Fruit fly (Drosophila melanogaster) whole organism, embryonic: ENCODE data around the gene fit.
A peak's percentile ranks its signal among the peaks of the same experiment; 100 is the strongest.

Experiments
- Atf6 ChIP-seq: fragments of 200-800 bp; sonication (Bioruptor generic); IDR thresholded peaks from 2 replicates; pipeline ENCODE4 v1.3.6; 2022; ENCODE audit warnings: missing biosample characterization, missing genetic modification characterization
- CG10366 ChIP-seq: fragments of 200-800 bp; sonication (Bioruptor generic); IDR thresholded peaks from 2 replicates; pipeline ENCODE4 v1.3.6; 2022; ENCODE audit warnings: missing biosample characterization, missing genetic modification characterization
- CG10654 ChIP-seq: fragments of 200-800 bp; sonication (Bioruptor generic); optimal IDR thresholded peaks from 2 replicates; lab custom pipeline; 2016; ENCODE audit warnings: missing biosample characterization, missing genetic modification characterization
- CG11093 ChIP-seq: fragments of 200-800 bp; sonication (Bioruptor generic); IDR thresholded peaks from 3 replicates; pipeline ENCODE4 v1.3.6; 2022; ENCODE audit warnings: missing biosample characterization, missing genetic modification characterization
- CG13624 ChIP-seq: fragments of 200-800 bp; sonication (Bioruptor generic); optimal IDR thresholded peaks from 2 replicates; lab custom pipeline; 2016; ENCODE audit warnings: missing biosample characterization, missing genetic modification characterization
- CG14014 ChIP-seq: fragments of 200-800 bp; sonication (Bioruptor generic); IDR thresholded peaks from 2 replicates; pipeline ENCODE4 v1.3.6; 2022; ENCODE audit warnings: missing biosample characterization, missing genetic modification characterization
- CG14050 ChIP-seq: fragments of 200-800 bp; sonication (Bioruptor generic); IDR thresholded peaks from 3 replicates; pipeline ENCODE4 v1.3.6; 2022; ENCODE audit warnings: missing biosample characterization, missing genetic modification characterization
- CG15073 ChIP-seq: fragments of 200-800 bp; sonication (Bioruptor generic); optimal IDR thresholded peaks from 2 replicates; lab custom pipeline; 2016; ENCODE audit warnings: missing biosample characterization, missing genetic modification characterization
- CG15601 ChIP-seq: fragments of 200-800 bp; sonication (Bioruptor generic); optimal IDR thresholded peaks from 3 replicates; lab custom pipeline; 2019; ENCODE audit warnings: missing biosample characterization, mild to moderate bottlenecking, missing genetic modification characterization, moderate library complexity
- CG17186 ChIP-seq: fragments of 200-800 bp; sonication (Bioruptor generic); optimal IDR thresholded peaks from 3 replicates; lab custom pipeline; 2017; ENCODE audit warnings: missing biosample characterization, missing genetic modification reagents, missing genetic modification characterization
- CG1832 ChIP-seq: fragments of 200-800 bp; sonication (Bioruptor generic); optimal IDR thresholded peaks from 2 replicates; lab custom pipeline; 2017; ENCODE audit warnings: missing biosample characterization, mild to moderate bottlenecking, missing genetic modification characterization, inconsistent platforms
- CG2889 ChIP-seq: fragments of 200-800 bp; sonication (Bioruptor generic); IDR thresholded peaks from 3 replicates; pipeline ENCODE4 v1.3.6; 2022; ENCODE audit warnings: missing biosample characterization, missing genetic modification characterization
- CG3065 ChIP-seq: fragments of 200-800 bp; sonication (Bioruptor generic); optimal IDR thresholded peaks from 2 replicates; lab custom pipeline; 2016; ENCODE audit warnings: missing biosample characterization, missing genetic modification characterization
- CG34376 ChIP-seq: fragments of 200-800 bp; sonication (Bioruptor generic); optimal IDR thresholded peaks from 2 replicates; lab custom pipeline; 2018; ENCODE audit warnings: missing biosample characterization, mild to moderate bottlenecking, missing genetic modification characterization
- CG3726 ChIP-seq: fragments of 200-800 bp; sonication (Bioruptor generic); IDR thresholded peaks from 3 replicates; pipeline ENCODE4, ENCODE4 v1.3.6; 2022; ENCODE audit warnings: missing biosample characterization, missing genetic modification characterization
- CG4404 ChIP-seq: fragments of 200-800 bp; sonication (Bioruptor generic); IDR thresholded peaks from 2 replicates; pipeline ENCODE4 v1.3.6; 2022; ENCODE audit warnings: missing biosample characterization, missing genetic modification characterization
- CG5180 ChIP-seq: fragments of 200-800 bp; sonication (Bioruptor generic); optimal IDR thresholded peaks from 3 replicates; lab custom pipeline; 2017; ENCODE audit warnings: missing biosample characterization, missing genetic modification characterization, mild to moderate bottlenecking, moderate library complexity, missing genetic modification reagents
- CG8290 ChIP-seq, 3 experiments: fragments of 200-800 bp; sonication (Bioruptor generic); optimal IDR thresholded peaks; 2 replicates each; lab custom pipeline; 2016 to 2019; ENCODE audit warnings: missing biosample characterization in 3 of 3, missing genetic modification characterization in 3 of 3, mild to moderate bottlenecking in 2 of 3, moderate library complexity in 1 of 3
- Dip2 ChIP-seq: fragments of 200-800 bp; sonication (Bioruptor generic); IDR thresholded peaks from 2 replicates; pipeline ENCODE4 v1.3.6; 2022; ENCODE audit warnings: missing biosample characterization, missing genetic modification characterization
- Elba2 ChIP-seq: fragments of 200-800 bp; sonication (Bioruptor generic); optimal IDR thresholded peaks from 3 replicates; lab custom pipeline; 2016; ENCODE audit warnings: missing biosample characterization, missing genetic modification characterization
- GATAe ChIP-seq: fragments of 200-800 bp; sonication (Bioruptor generic); conservative IDR thresholded peaks from 2 replicates; pipeline ENCODE4 v1.3.6; 2022; ENCODE audit warnings: missing biosample characterization, missing genetic modification characterization
- H15 ChIP-seq: fragments of 200-800 bp; sonication (Bioruptor generic); IDR thresholded peaks from 3 replicates; pipeline ENCODE4 v1.3.6; 2022; ENCODE audit warnings: missing biosample characterization, missing genetic modification characterization
- HHEX ChIP-seq: fragments of 200-800 bp; sonication (Bioruptor generic); optimal IDR thresholded peaks from 3 replicates; lab custom pipeline; 2017; ENCODE audit warnings: missing biosample characterization, mild to moderate bottlenecking, missing genetic modification characterization, missing genetic modification reagents
- HLH54F ChIP-seq: fragments of 200-800 bp; sonication (Bioruptor generic); optimal IDR thresholded peaks from 3 replicates; lab custom pipeline; 2016; ENCODE audit warnings: missing biosample characterization, missing genetic modification characterization
- Lim3 ChIP-seq: fragments of 200-800 bp; sonication (Bioruptor generic); IDR thresholded peaks from 2 replicates; pipeline ENCODE4 v1.3.6; 2022; ENCODE audit warnings: missing biosample characterization, missing genetic modification characterization
- MTF-1 ChIP-seq: fragments of 200-800 bp; sonication (Bioruptor generic); optimal IDR thresholded peaks from 2 replicates; lab custom pipeline; 2018; ENCODE audit warnings: missing biosample characterization, mild to moderate bottlenecking, missing genetic modification characterization, borderline replicate concordance
- Tbp ChIP-seq: fragments of >200 bp; optimal IDR thresholded peaks from 2 replicates; lab custom pipeline; 2018; ENCODE audit warnings: missing biosample characterization, missing genetic modification characterization
- Usf ChIP-seq: fragments of 200-800 bp; sonication (Bioruptor generic); optimal IDR thresholded peaks from 2 replicates; lab custom pipeline; 2017; ENCODE audit warnings: missing genotype, missing biosample characterization, missing genetic modification characterization
- Xrp1 ChIP-seq: fragments of 200-800 bp; sonication (Bioruptor generic); IDR thresholded peaks from 2 replicates; pipeline ENCODE4 v1.3.6; 2022; ENCODE audit warnings: missing biosample characterization, missing genetic modification characterization
- ab ChIP-seq: fragments of 200-800 bp; sonication (Bioruptor generic); optimal IDR thresholded peaks from 2 replicates; lab custom pipeline; 2016; ENCODE audit warnings: missing biosample characterization, missing genetic modification characterization
- az2 ChIP-seq: fragments of 200-800 bp; sonication (Bioruptor generic); optimal IDR thresholded peaks from 3 replicates; lab custom pipeline; 2016; ENCODE audit warnings: missing biosample characterization, missing genetic modification characterization
- cato ChIP-seq: fragments of 200-800 bp; sonication (Bioruptor generic); optimal IDR thresholded peaks from 2 replicates; lab custom pipeline; 2016; ENCODE audit warnings: missing biosample characterization, missing genetic modification characterization, borderline replicate concordance
- corto ChIP-seq: fragments of 200-800 bp; sonication (Bioruptor generic); optimal IDR thresholded peaks from 2 replicates; lab custom pipeline; 2016; ENCODE audit warnings: missing biosample characterization, mild to moderate bottlenecking, missing genetic modification characterization, moderate library complexity
- crp ChIP-seq, 2 experiments: fragments of 200-800 bp; sonication (Bioruptor generic); optimal IDR thresholded peaks; 2 replicates in 1 of 2; 3 replicates in 1 of 2; lab custom pipeline; 2017; ENCODE audit warnings: missing biosample characterization in 2 of 2, missing genetic modification characterization in 2 of 2, mild to moderate bottlenecking in 1 of 2, moderate library complexity in 1 of 2
- dati ChIP-seq: fragments of 200-800 bp; sonication (Bioruptor generic); IDR thresholded peaks from 2 replicates; pipeline ENCODE4 v1.3.6; 2022; ENCODE audit warnings: missing biosample characterization, missing genetic modification characterization
- dimm ChIP-seq: fragments of 200-800 bp; sonication (Bioruptor generic); IDR thresholded peaks from 2 replicates; pipeline ENCODE4 v1.3.6; 2022; ENCODE audit warnings: missing biosample characterization, missing genetic modification characterization
- dmrt11E ChIP-seq: fragments of 200-800 bp; sonication (Bioruptor generic); optimal IDR thresholded peaks from 3 replicates; lab custom pipeline; 2018; ENCODE audit warnings: missing biosample characterization, mild to moderate bottlenecking, missing genetic modification characterization, moderate library complexity
- gcm ChIP-seq: fragments of 200-800 bp; sonication (Bioruptor generic); optimal IDR thresholded peaks from 2 replicates; lab custom pipeline; 2019; ENCODE audit warnings: missing biosample characterization, mild to moderate bottlenecking, missing genetic modification characterization, moderate library complexity
- h ChIP-seq: fragments of >200 bp; optimal IDR thresholded peaks from 2 replicates; lab custom pipeline; 2017
- insv ChIP-seq, 2 experiments: fragments of 200-800 bp; sonication (Bioruptor generic); optimal IDR thresholded peaks; 3 replicates each; lab custom pipeline; 2016 to 2018; ENCODE audit warnings: missing biosample characterization in 2 of 2, missing genetic modification characterization in 2 of 2
- lmd ChIP-seq: fragments of 200-800 bp; sonication (Bioruptor generic); IDR thresholded peaks from 2 replicates; pipeline ENCODE4 v1.3.6; 2022; ENCODE audit warnings: missing biosample characterization, missing genetic modification characterization
- pan ChIP-seq, 4 experiments: fragments of >200 bp in 3 of 4; fragments of 200-800 bp in 1 of 4; sonication (Bioruptor generic) in 1 of 4; optimal IDR thresholded peaks in 3 of 4; IDR thresholded peaks in 1 of 4; 2 replicates each; pipeline versions ENCODE4 v1.3.6 to Lab custom; 2017 to 2022; ENCODE audit warnings: missing biosample characterization in 2 of 4, missing genetic modification characterization in 2 of 4, mixed read lengths in 1 of 4
- pb ChIP-seq: fragments of 200-800 bp; sonication (Bioruptor generic); optimal IDR thresholded peaks from 3 replicates; lab custom pipeline; 2016; ENCODE audit warnings: missing biosample characterization, missing genetic modification characterization
- pita ChIP-seq: fragments of 200-800 bp; sonication (Bioruptor generic); optimal IDR thresholded peaks from 2 replicates; lab custom pipeline; 2017; ENCODE audit warnings: missing biosample characterization, mild to moderate bottlenecking, missing genetic modification characterization
- pros ChIP-seq: fragments of 200-800 bp; sonication (Bioruptor generic); optimal IDR thresholded peaks from 3 replicates; lab custom pipeline; 2019; ENCODE audit warnings: missing biosample characterization, mild to moderate bottlenecking, missing genetic modification characterization, moderate library complexity
- pzg ChIP-seq: fragments of 200-800 bp; sonication (Bioruptor generic); optimal IDR thresholded peaks from 3 replicates; lab custom pipeline; 2018; ENCODE audit warnings: missing biosample characterization, mild to moderate bottlenecking, missing genetic modification characterization, moderate library complexity
- row ChIP-seq: fragments of 200-800 bp; sonication (Bioruptor generic); IDR thresholded peaks from 3 replicates; pipeline ENCODE4 v1.3.6; 2022; ENCODE audit warnings: missing biosample characterization, missing genetic modification characterization
- scrt ChIP-seq: fragments of 200-800 bp; sonication (Bioruptor generic); optimal IDR thresholded peaks from 2 replicates; lab custom pipeline; 2018; ENCODE audit warnings: missing biosample characterization, mild to moderate bottlenecking, missing genetic modification characterization, moderate library complexity
- tll ChIP-seq, 2 experiments: fragments of 200-800 bp in 1 of 2; fragments of >200 bp in 1 of 2; sonication (Bioruptor generic) in 1 of 2; optimal IDR thresholded peaks; 2 replicates each; lab custom pipeline; 2017 to 2019; ENCODE audit warnings: missing biosample characterization in 2 of 2, missing genetic modification characterization in 2 of 2, mild to moderate bottlenecking in 1 of 2, moderate library complexity in 1 of 2
- wor ChIP-seq: fragments of 200-800 bp; sonication (Bioruptor generic); IDR thresholded peaks from 2 replicates; pipeline ENCODE4 v1.3.6; 2022; ENCODE audit warnings: missing biosample characterization, missing genetic modification characterization

Gene fit

dm6 chr3R:21849988-21850460 is 34.2 kb downstream of the fit start (continued):
- no peak for TF ChIP-seq pita (GFP tag; lab: Kevin White, UChicago)
- peak; percentile 67 for TF ChIP-seq lmd (GFP tag; lab: Robert Waterston, UW)
- no peak for TF ChIP-seq CG2889
- peak; percentile 50 for TF ChIP-seq CG15601 (tag; lab: Kevin White, UChicago)
- no peak for TF ChIP-seq pzg (GFP tag; lab: Kevin White, UChicago)
- TF ChIP-seq Usf (GFP tag; lab: Kevin White, UChicago): peak; percentile 23
- TF ChIP-seq Elba2 (GFP tag; lab: Kevin White, UChicago): no peak
- TF ChIP-seq dati (GFP tag; lab: Robert Waterston, UW): no peak
- TF ChIP-seq pb (GFP tag; lab: Kevin White, UChicago): peak; percentile 61
- no peak for TF ChIP-seq gcm (GFP tag; lab: Kevin White, UChicago)
- peak; percentile 42 for TF ChIP-seq az2 (GFP tag; lab: Kevin White, UChicago)
- TF ChIP-seq dimm: no peak
- no peak for TF ChIP-seq crp (GFP tag; optimal IDR thresholded peaks at IDR 0.05; lab: Kevin White, UChicago)
- TF ChIP-seq GATAe (GFP tag; lab: Robert Waterston, UW): no peak
- TF ChIP-seq CG15073 (GFP tag; lab: Kevin White, UChicago): no peak
- TF ChIP-seq pan (optimal IDR thresholded peaks at IDR 0.05; lab: Kevin White, UChicago): no peak
- TF ChIP-seq pan (GFP tag; optimal IDR thresholded peaks at IDR 0.05 in 1 of 2, IDR thresholded peaks at IDR 0.05 in 1 of 2): no peak
- peak; percentile 51 for TF ChIP-seq pros
- peak; percentile 37 for TF ChIP-seq HLH54F (GFP tag; lab: Kevin White, UChicago)
- no peak for TF ChIP-seq h (lab: Kevin White, UChicago)
- TF ChIP-seq CG34376 (GFP tag; lab: Kevin White, UChicago): no peak
- TF ChIP-seq corto: no peak
- TF ChIP-seq H15 (GFP tag; lab: Robert Waterston, UW): peak; percentile 23; the same call in 1 of the 3 replicates
- TF ChIP-seq insv (GFP tag; optimal IDR thresholded peaks at IDR 0.05; lab: Kevin White, UChicago): peak in 1 of 2 experiments; percentile 7
- TF ChIP-seq cato (GFP tag; lab: Kevin White, UChicago): no peak
- TF ChIP-seq Tbp (GFP tag; lab: Kevin White, UChicago): no peak
- no peak for TF ChIP-seq tll (GFP tag; optimal IDR thresholded peaks at IDR 0.05; lab: Kevin White, UChicago)
- no peak for TF ChIP-seq CG14014 (GFP tag; lab: Robert Waterston, UW)
- no peak for TF ChIP-seq CG10654 (GFP tag; lab: Kevin White, UChicago)
- TF ChIP-seq CG3726: no peak
- no peak for TF ChIP-seq wor (GFP tag; lab: Robert Waterston, UW)
- TF ChIP-seq Lim3 (GFP tag; lab: Robert Waterston, UW): no peak
- 0 out of 2 replicates have a peak, but pooled peaks have one; percentile 40 for TF ChIP-seq CG4404
- no peak for TF ChIP-seq ab (GFP tag; lab: Kevin White, UChicago)
- TF ChIP-seq CG1832: no peak
- TF ChIP-seq CG17186 (GFP tag; lab: Kevin White, UChicago): no peak
- TF ChIP-seq CG11093 (GFP tag; lab: Robert Waterston, UW): no peak
- TF ChIP-seq CG5180 (GFP tag; lab: Kevin White, UChicago): peak; percentile 3
- TF ChIP-seq CG3065 (GFP tag; lab: Kevin White, UChicago): no peak
- TF ChIP-seq dmrt11E (tag; lab: Kevin White, UChicago): peak; percentile 54
- TF ChIP-seq Xrp1 (GFP tag; lab: Robert Waterston, UW): peak; percentile 72
- no peak for TF ChIP-seq scrt
- no peak for TF ChIP-seq CG14050 (GFP tag; lab: Robert Waterston, UW)
- TF ChIP-seq CG8290 (GFP tag; optimal IDR thresholded peaks at IDR 0.05; lab: Kevin White, UChicago): peak; percentile 58
- no peak for TF ChIP-seq CG8290 (tag; optimal IDR thresholded peaks at IDR 0.05; lab: Kevin White, UChicago)
- no peak for TF ChIP-seq MTF-1 (GFP tag; lab: Kevin White, UChicago)
- TF ChIP-seq CG10366 (GFP tag; lab: Robert Waterston, UW): no peak
- no peak for TF ChIP-seq Dip2 (GFP tag; lab: Robert Waterston, UW)
- no peak; the same call in 1 of the 2 replicates for TF ChIP-seq Atf6 (GFP tag; lab: Robert Waterston, UW)
- TF ChIP-seq HHEX (GFP tag; lab: Kevin White, UChicago): peak; percentile 37
- TF ChIP-seq row: peak; percentile 74
- TF ChIP-seq CG13624 (GFP tag; lab: Kevin White, UChicago): peak; percentile 15
